Worm (Caenorhabditis elegans) whole organism, L1 larva: ENCODE results near the gene cwf-19L1.
A peak's percentile ranks its signal among the peaks of the same experiment; 100 is the strongest.

ENCODE experiments used
- C04F5.9 ChIP-seq: sonication (generic microtip); optimal IDR thresholded peaks from 2 replicates; lab custom pipeline; 2016; ENCODE audit warnings: missing genetic modification characterization, missing compliant biosample characterization
- C16A3.4 ChIP-seq: fragments of 150-350 bp; optimal IDR thresholded peaks from 2 replicates; lab custom pipeline; 2014; ENCODE audit warnings: missing biosample characterization, missing genetic modification characterization
- C34B4.2 ChIP-seq: sonication (generic microtip); optimal IDR thresholded peaks from 2 replicates; lab custom pipeline; 2017; ENCODE audit warnings: mild to moderate bottlenecking, missing genetic modification characterization, missing compliant biosample characterization
- F16B12.6 ChIP-seq: fragments of 150-350 bp; optimal IDR thresholded peaks from 2 replicates; lab custom pipeline; 2014; ENCODE audit warnings: missing biosample characterization, missing genetic modification characterization
- aha-1 ChIP-seq: fragments of 150-350 bp; optimal IDR thresholded peaks from 2 replicates; lab custom pipeline; 2014; ENCODE audit warnings: missing biosample characterization, missing genetic modification characterization
- alr-1 ChIP-seq: fragments of 200-800 bp; sonication (Bioruptor generic); optimal IDR thresholded peaks from 2 replicates; lab custom pipeline; 2018; ENCODE audit warnings: borderline replicate concordance, mild to moderate bottlenecking, missing genetic modification characterization, missing compliant biosample characterization
- ama-1 ChIP-seq: fragments of 150-350 bp; optimal IDR thresholded peaks from 2 replicates; lab custom pipeline; 2014
- blmp-1 ChIP-seq: fragments of 150-350 bp; optimal IDR thresholded peaks from 2 replicates; lab custom pipeline; 2014; ENCODE audit warnings: missing biosample characterization, missing genetic modification characterization
- ceh-82 ChIP-seq, 3 experiments: fragments of 150-350 bp in 1 of 3; sonication (generic microtip) in 2 of 3; optimal IDR thresholded peaks; 2 replicates each; lab custom pipeline; 2014 to 2017; ENCODE audit warnings: missing biosample characterization in 3 of 3, missing genetic modification characterization in 3 of 3
- ceh-90 ChIP-seq: sonication (generic microtip); optimal IDR thresholded peaks from 2 replicates; lab custom pipeline; 2016; ENCODE audit warnings: missing genetic modification characterization, missing compliant biosample characterization
- dpl-1 ChIP-seq, 3 experiments: fragments of 150-350 bp in 2 of 3; sonication (generic microtip) in 1 of 3; optimal IDR thresholded peaks; 2 replicates each; lab custom pipeline; 2014 to 2017; ENCODE audit warnings: missing biosample characterization in 3 of 3, missing genetic modification characterization in 3 of 3, missing genetic modification reagents in 3 of 3
- dsc-1 ChIP-seq: sonication (generic microtip); optimal IDR thresholded peaks from 2 replicates; lab custom pipeline; 2016; ENCODE audit warnings: mild to moderate bottlenecking, missing genetic modification characterization, missing compliant biosample characterization
- efl-1 ChIP-seq, 4 experiments: fragments of 150-350 bp; optimal IDR thresholded peaks in 3 of 4; peaks in 1 of 4; 1 replicate in 1 of 4; 2 replicates in 3 of 4; lab custom pipeline; 2014; ENCODE audit warnings: missing biosample characterization in 2 of 4, missing genetic modification characterization in 2 of 4, missing genetic modification reagents in 2 of 4
- egl-13 ChIP-seq: sonication (generic microtip); optimal IDR thresholded peaks from 2 replicates; lab custom pipeline; 2016; ENCODE audit warnings: missing genotype, missing genetic modification reagents, missing genetic modification characterization, missing compliant biosample characterization
- elt-2 ChIP-seq: sonication (generic microtip); optimal IDR thresholded peaks from 2 replicates; lab custom pipeline; 2016; ENCODE audit warnings: missing genetic modification characterization, mild to moderate bottlenecking, inconsistent platforms, missing compliant biosample characterization, missing genetic modification reagents
- elt-3 ChIP-seq, 6 experiments: fragments of 150-350 bp in 1 of 6; sonication (generic microtip); optimal IDR thresholded peaks; 2 replicates each; lab custom pipeline; 2017 to 2018; ENCODE audit warnings: missing biosample characterization in 6 of 6, missing genetic modification characterization in 6 of 6, inconsistent platforms in 1 of 6
- ets-5 ChIP-seq: fragments of 200-800 bp; sonication (Bioruptor generic); IDR thresholded peaks from 2 replicates; pipeline ENCODE4 v1.3.6; 2022; ENCODE audit warnings: missing genetic modification characterization, missing compliant biosample characterization
- fkh-8 ChIP-seq: sonication (generic microtip); optimal IDR thresholded peaks from 2 replicates; lab custom pipeline; 2016; ENCODE audit warnings: mild to moderate bottlenecking, missing genetic modification characterization, missing compliant biosample characterization
- grh-1 ChIP-seq: fragments of 200-800 bp; sonication (Bioruptor generic); IDR thresholded peaks from 2 replicates; pipeline ENCODE4 v1.3.6; 2022; ENCODE audit warnings: missing genetic modification reagents, missing genetic modification characterization, missing compliant biosample characterization
- irx-1 ChIP-seq: sonication (generic microtip); optimal IDR thresholded peaks from 2 replicates; lab custom pipeline; 2016; ENCODE audit warnings: missing genetic modification characterization, missing compliant biosample characterization
- isw-1 ChIP-seq: fragments of 200-800 bp; sonication (Bioruptor generic); IDR thresholded peaks from 2 replicates; pipeline ENCODE4 v1.3.6; 2022; ENCODE audit warnings: missing genetic modification characterization, missing compliant biosample characterization
- lin-14 ChIP-seq: fragments of 200-800 bp; sonication (Bioruptor generic); optimal IDR thresholded peaks from 2 replicates; lab custom pipeline; 2018; ENCODE audit warnings: mild to moderate bottlenecking, missing genetic modification characterization, moderate library complexity, missing compliant biosample characterization
- lin-15B ChIP-seq: fragments of 150-350 bp; sonication (generic microtip); optimal IDR thresholded peaks from 3 replicates; lab custom pipeline; 2014; ENCODE audit warnings: missing biosample characterization, missing genetic modification characterization
- lin-35 ChIP-seq, 2 experiments: fragments of 150-350 bp; optimal IDR thresholded peaks; 2 replicates each; lab custom pipeline; 2014; ENCODE audit warnings: missing biosample characterization in 2 of 2, missing genetic modification characterization in 2 of 2, missing genetic modification reagents in 2 of 2
- lir-3 ChIP-seq: sonication (generic microtip); optimal IDR thresholded peaks from 2 replicates; lab custom pipeline; 2016; ENCODE audit warnings: mild to moderate bottlenecking, missing genetic modification characterization, moderate library complexity, missing compliant biosample characterization; ENCODE audit not compliant: poor library complexity
- lsy-2 ChIP-seq, 2 experiments: fragments of 150-350 bp; optimal IDR thresholded peaks; 2 replicates each; lab custom pipeline; 2014; ENCODE audit warnings: missing biosample characterization in 2 of 2, missing genetic modification characterization in 2 of 2
- mab-9 ChIP-seq: fragments of 200-800 bp; sonication (Bioruptor generic); IDR thresholded peaks from 2 replicates; pipeline ENCODE4 v1.3.6; 2022; ENCODE audit warnings: missing genetic modification reagents, missing genetic modification characterization, missing compliant biosample characterization
- mef-2 ChIP-seq: fragments of 150-350 bp; optimal IDR thresholded peaks from 2 replicates; lab custom pipeline; 2014; ENCODE audit warnings: missing biosample characterization, missing genetic modification characterization
- mep-1 ChIP-seq: fragments of 150-350 bp; optimal IDR thresholded peaks from 2 replicates; lab custom pipeline; 2014; ENCODE audit warnings: missing biosample characterization, missing genetic modification characterization
- nhr-12 ChIP-seq: sonication (generic microtip); optimal IDR thresholded peaks from 2 replicates; lab custom pipeline; 2017; ENCODE audit warnings: missing biosample characterization, missing genetic modification characterization
- nhr-19 ChIP-seq: fragments of 200-800 bp; sonication (Bioruptor generic); conservative IDR thresholded peaks from 2 replicates; pipeline ENCODE4 v1.3.6; 2022; ENCODE audit warnings: missing genetic modification characterization, missing compliant biosample characterization
- nhr-20 ChIP-seq: sonication (generic microtip); optimal IDR thresholded peaks from 2 replicates; lab custom pipeline; 2016; ENCODE audit warnings: mild to moderate bottlenecking, missing genetic modification characterization, missing compliant biosample characterization
- nhr-47 ChIP-seq: sonication (generic microtip); optimal IDR thresholded peaks from 2 replicates; lab custom pipeline; 2016; ENCODE audit warnings: mild to moderate bottlenecking, missing genetic modification characterization, moderate library complexity, missing compliant biosample characterization
- nhr-71 ChIP-seq: sonication (generic microtip); optimal IDR thresholded peaks from 2 replicates; lab custom pipeline; 2016; ENCODE audit warnings: mild to moderate bottlenecking, missing genetic modification characterization, moderate library complexity, missing compliant biosample characterization
- nhr-76 ChIP-seq: sonication (generic microtip); optimal IDR thresholded peaks from 2 replicates; lab custom pipeline; 2017; ENCODE audit warnings: missing biosample characterization, missing genetic modification characterization
- nhr-77 ChIP-seq: fragments of 150-350 bp; optimal IDR thresholded peaks from 2 replicates; lab custom pipeline; 2014; ENCODE audit warnings: missing biosample characterization, missing genetic modification characterization
- nhr-85 ChIP-seq: sonication (generic microtip); peaks from one replicate; lab custom pipeline; 2016; ENCODE audit warnings: missing genetic modification characterization, inconsistent platforms, missing compliant biosample characterization
- nhr-90 ChIP-seq: sonication (generic microtip); optimal IDR thresholded peaks from 2 replicates; lab custom pipeline; 2016; ENCODE audit warnings: mild to moderate bottlenecking, missing genetic modification characterization, missing compliant biosample characterization; ENCODE audit not compliant: poor library complexity
- pag-3 ChIP-seq: sonication (generic microtip); optimal IDR thresholded peaks from 2 replicates; lab custom pipeline; 2017; ENCODE audit warnings: missing genetic modification characterization, mild to moderate bottlenecking, missing compliant biosample characterization, antibody characterized with exemption, borderline replicate concordance; ENCODE audit not compliant: insufficient read depth
- skn-1 ChIP-seq: fragments of 150-350 bp; optimal IDR thresholded peaks from 2 replicates; lab custom pipeline; 2014; ENCODE audit warnings: missing biosample characterization, missing genetic modification characterization
- snpc-4 ChIP-seq: fragments of 150-350 bp; optimal IDR thresholded peaks from 2 replicates; lab custom pipeline; 2014; ENCODE audit warnings: missing biosample characterization, missing genetic modification characterization
- snu-23 ChIP-seq: sonication (generic microtip); optimal IDR thresholded peaks from 2 replicates; lab custom pipeline; 2016; ENCODE audit warnings: missing genetic modification characterization, missing compliant biosample characterization
- sox-4 ChIP-seq: sonication (generic microtip); optimal IDR thresholded peaks from 2 replicates; lab custom pipeline; 2016; ENCODE audit warnings: missing genetic modification characterization, missing compliant biosample characterization
- sup-37 ChIP-seq: fragments of 200-800 bp; sonication (Bioruptor generic); optimal IDR thresholded peaks from 2 replicates; lab custom pipeline; 2018; ENCODE audit warnings: mild to moderate bottlenecking, missing genetic modification characterization, missing compliant biosample characterization
- swsn-7 ChIP-seq: sonication (generic microtip); optimal IDR thresholded peaks from 2 replicates; lab custom pipeline; 2016; ENCODE audit warnings: missing genetic modification characterization, missing compliant biosample characterization
- tbx-2 ChIP-seq: sonication (generic microtip); optimal IDR thresholded peaks from 2 replicates; lab custom pipeline; 2016; ENCODE audit warnings: missing genetic modification characterization, missing compliant biosample characterization
- unc-130 ChIP-seq: fragments of 150-350 bp; optimal IDR thresholded peaks from 2 replicates; lab custom pipeline; 2017; ENCODE audit warnings: missing biosample characterization, missing genetic modification characterization, inconsistent platforms
- unc-86 ChIP-seq: sonication (generic microtip); optimal IDR thresholded peaks from 2 replicates; lab custom pipeline; 2016; ENCODE audit warnings: missing genetic modification characterization, missing compliant biosample characterization
- unc-98 ChIP-seq: fragments of 200-800 bp; sonication (Bioruptor generic); IDR thresholded peaks from 2 replicates; pipeline ENCODE4 v1.3.6; 2022; ENCODE audit warnings: missing genetic modification characterization, missing compliant biosample characterization
- xbp-1 ChIP-seq: sonication (generic microtip); optimal IDR thresholded peaks from 2 replicates; lab custom pipeline; 2016; ENCODE audit warnings: missing genetic modification characterization, missing compliant biosample characterization
- ztf-11 ChIP-seq, 2 experiments: sonication (generic microtip); optimal IDR thresholded peaks; 2 replicates each; lab custom pipeline; 2016 to 2017; ENCODE audit warnings: missing genetic modification characterization in 2 of 2, missing biosample characterization in 1 of 2, missing compliant biosample characterization in 1 of 2
- ztf-4 ChIP-seq: fragments of 150-350 bp; optimal IDR thresholded peaks from 2 replicates; lab custom pipeline; 2014; ENCODE audit warnings: missing biosample characterization, missing genetic modification characterization

Gene cwf-19L1

DNA sequence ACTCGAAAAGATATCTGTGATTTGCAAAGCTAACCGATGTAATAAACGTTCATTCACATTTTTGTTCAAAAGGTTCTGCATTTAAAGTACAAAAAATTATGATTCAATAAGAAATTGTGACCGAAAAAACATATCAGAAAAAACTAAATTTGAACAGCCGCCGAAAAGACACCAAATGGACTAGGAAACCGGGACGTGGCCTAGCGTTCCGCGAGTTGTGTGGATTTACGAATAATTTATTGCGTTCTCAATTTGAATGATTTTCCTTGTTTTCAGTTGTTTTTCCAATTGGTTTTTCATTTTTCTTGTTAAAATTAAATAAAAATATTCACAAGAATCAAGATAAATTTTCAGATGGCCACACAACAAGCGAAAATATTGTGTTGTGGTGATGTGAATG, at the start of gene cwf-19L1:
Gene cwf-19L1, plus strand, starts transcription at position 355 of the 400 bp plus-strand sequence.
- TF ChIP-seq swsn-7 (tag; lab: Kevin White, UChicago) (peak; percentile 68), elt-3 (tag; optimal IDR thresholded peaks at IDR 0.05; lab: Kevin White, UChicago) (peak in 2 of 6 experiments; percentile 1 to 29), lin-14 (GFP tag; lab: Kevin White, UChicago) (peak; percentile 81), irx-1 (peak; percentile 77), snpc-4 (tag; lab: Kevin White, UChicago) (peak; percentile 24), dsc-1 (peak; percentile 80), efl-1 (optimal IDR thresholded peaks at IDR 0.05; lab: Kevin White, UChicago) (peak; percentile 92 to 95), efl-1 (GFP tag; optimal IDR thresholded peaks at IDR 0.05 in 1 of 2; lab: Kevin White, UChicago) (peak; percentile 94 to 99), nhr-19 (GFP tag; lab: Robert Waterston, UW) (peak; percentile 66), ztf-4 (tag; lab: Kevin White, UChicago) (peak; percentile 26), nhr-85 (tag; lab: Kevin White, UChicago) (peak; percentile 88), mef-2 (tag; lab: Kevin White, UChicago) (no peak), nhr-71 (peak; percentile 79), lin-15B (peak; percentile 63), mep-1 (tag; lab: Kevin White, UChicago) (peak; percentile 53), lir-3 (tag; lab: Kevin White, UChicago) (peak; percentile 91), lin-35 (GFP tag; optimal IDR thresholded peaks at IDR 0.05; lab: Kevin White, UChicago) (peak; percentile 95 to 96), F16B12.6 (tag; lab: Kevin White, UChicago) (peak; percentile 43), unc-130 (tag; lab: Kevin White, UChicago) (peak; percentile 76), nhr-20 (peak; percentile 73), blmp-1 (tag; lab: Kevin White, UChicago) (peak; percentile 61), C04F5.9 (peak; percentile 40), ceh-90 (tag; lab: Kevin White, UChicago) (peak; percentile 88), mab-9 (GFP tag; lab: Robert Waterston, UW) (peak; percentile 54), grh-1 (GFP tag; lab: Robert Waterston, UW) (peak; percentile 45; the same call in 1 of the 2 replicates), ama-1 (lab: Kevin White, UChicago) (peak; percentile 32), unc-86 (tag; lab: Kevin White, UChicago) (peak; percentile 40), xbp-1 (peak; percentile 99), snu-23 (GFP tag; lab: Kevin White, UChicago) (peak; percentile 75), unc-98 (peak; percentile 6; the same call in 1 of the 2 replicates), ceh-82 (tag; optimal IDR thresholded peaks at IDR 0.05; lab: Kevin White, UChicago) (peak; percentile 18 to 65 (median 60)), nhr-90 (tag; lab: Kevin White, UChicago) (peak; percentile 79), isw-1 (GFP tag; lab: Robert Waterston, UW) (peak; percentile 62), nhr-47 (tag; lab: Kevin White, UChicago) (peak; percentile 82), sox-4 (tag; lab: Kevin White, UChicago) (peak; percentile 65), fkh-8 (tag; lab: Kevin White, UChicago) (peak; percentile 48), nhr-12 (tag; lab: Kevin White, UChicago) (no peak), sup-37 (GFP tag; lab: Kevin White, UChicago) (no peak), nhr-77 (tag; lab: Kevin White, UChicago) (no peak), C34B4.2 (tag; lab: Kevin White, UChicago) (no peak), ets-5 (no peak), C16A3.4 (tag; lab: Kevin White, UChicago) (peak; percentile 53), egl-13 (peak; percentile 68), aha-1 (tag; lab: Kevin White, UChicago) (no peak), nhr-76 (tag; lab: Kevin White, UChicago) (no peak), skn-1 (tag; lab: Kevin White, UChicago) (peak; percentile 52), lsy-2 (tag; optimal IDR thresholded peaks at IDR 0.05; lab: Kevin White, UChicago) (peak; percentile 71 to 78), tbx-2 (peak; percentile 79), pag-3 (tag; lab: Kevin White, UChicago) (no peak), alr-1 (no peak), elt-2 (tag; lab: Kevin White, UChicago) (peak; percentile 24), ztf-11 (tag; optimal IDR thresholded peaks at IDR 0.05; lab: Kevin White, UChicago) (peak in 1 of 2 experiments; percentile 79), dpl-1 (GFP tag; optimal IDR thresholded peaks at IDR 0.05; lab: Kevin White, UChicago) (peak; percentile 89 to 94 (median 93))
